Worm (Caenorhabditis elegans): ENCODE measurements around the gene Y76B12C.4.

DNA sequence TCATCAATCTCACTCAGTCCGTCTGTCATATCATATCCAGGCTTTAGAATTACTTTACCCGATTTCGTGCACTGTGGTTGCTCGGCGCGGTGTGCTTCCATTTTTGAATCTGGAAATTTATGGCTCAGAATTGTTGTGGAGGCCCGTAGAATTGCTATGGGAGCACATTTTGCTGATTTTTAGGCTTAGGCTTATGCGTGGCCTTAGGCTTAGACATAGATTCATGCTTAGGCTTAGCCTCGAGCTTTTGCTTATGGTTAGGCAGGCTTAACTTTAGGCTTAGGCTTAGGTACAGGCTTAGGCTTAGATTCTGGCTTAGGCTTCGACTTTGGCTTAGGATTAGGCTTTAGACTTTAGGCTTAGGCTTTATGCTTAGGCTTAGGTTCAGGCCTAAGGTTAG lies at the start of gene Y76B12C.4:
- TF ChIP-seq nhr-25 (tag; optimal IDR thresholded peaks at IDR 0.05): no peak
- TF ChIP-seq ceh-16 (tag; optimal IDR thresholded peaks at IDR 0.05): no peak
- no peak for TF ChIP-seq fkh-10 (GFP tag; optimal IDR thresholded peaks at IDR 0.05)
- no peak for TF ChIP-seq elt-1 (tag; optimal IDR thresholded peaks at IDR 0.05)
- TF ChIP-seq fkh-2 (tag; optimal IDR thresholded peaks at IDR 0.05): no peak
- no peak for TF ChIP-seq ZK546.5 (tag; optimal IDR thresholded peaks at IDR 0.05)
- no peak for TF ChIP-seq hmg-11 (tag; optimal IDR thresholded peaks at IDR 0.05)

All from whole organism, L3 larva.